Worm (Caenorhabditis elegans) whole organism, young adult: ENCODE data around the gene M163.8.

Experiments used
- Y95B8A.8 ChIP-seq: fragments of 200-800 bp; sonication (Bioruptor generic); IDR thresholded peaks from 2 replicates; pipeline ENCODE4 v1.3.6; 2022; ENCODE audit warnings: missing genetic modification reagents, missing genetic modification characterization, missing compliant biosample characterization
- bed-2 ChIP-seq: fragments of 200-800 bp; sonication (Bioruptor generic); IDR thresholded peaks from 2 replicates; pipeline ENCODE4 v1.3.6; 2022; ENCODE audit warnings: missing genetic modification reagents, missing genetic modification characterization, missing compliant biosample characterization
- madf-6 ChIP-seq: fragments of 200-800 bp; sonication (Bioruptor generic); IDR thresholded peaks from 2 replicates; pipeline ENCODE4 v1.3.6; 2022; ENCODE audit warnings: missing genetic modification reagents, missing genetic modification characterization, missing compliant biosample characterization
- ztf-18 ChIP-seq: sonication (generic microtip); optimal IDR thresholded peaks from 2 replicates; lab custom pipeline; 2016; ENCODE audit warnings: missing genotype, mild to moderate bottlenecking, missing genetic modification characterization, missing compliant biosample characterization

DNA sequence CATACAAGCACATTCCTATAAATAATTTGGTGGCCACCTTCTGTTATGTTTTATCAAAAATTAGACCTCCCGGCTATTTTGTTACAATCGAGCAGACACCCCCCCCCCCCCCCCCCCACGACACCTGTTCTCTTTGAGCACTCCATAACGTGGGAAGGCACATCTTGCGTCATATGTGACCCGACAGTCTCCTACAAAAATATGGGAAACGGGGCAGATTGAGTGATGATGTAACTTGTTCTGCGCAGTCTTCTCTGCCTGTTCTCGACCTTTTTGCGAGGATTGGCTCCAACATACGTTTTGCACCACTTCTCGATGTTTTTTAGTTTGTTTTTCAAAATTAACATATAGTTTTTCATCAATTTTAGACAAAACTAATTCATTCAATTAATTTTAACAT, 37.4 kb upstream of the M163.8 start:
- TF ChIP-seq Y95B8A.8: no peak
- no peak for TF ChIP-seq bed-2 (GFP tag; lab: Robert Waterston, UW)
- no peak for TF ChIP-seq ztf-18
- TF ChIP-seq madf-6 (GFP tag; lab: Robert Waterston, UW): no peak
